Fruit fly (Drosophila melanogaster) whole organism, embryonic: ENCODE data around the gene RpLP1.

Experiments used
- CG10147 ChIP-seq: fragments of 200-800 bp; sonication (Bioruptor generic); optimal IDR thresholded peaks from 2 replicates; lab custom pipeline; 2019; ENCODE audit warnings: missing biosample characterization, mild to moderate bottlenecking, missing genetic modification characterization, moderate library complexity
- CG11695 ChIP-seq: fragments of 200-800 bp; sonication (Bioruptor generic); IDR thresholded peaks from 3 replicates; pipeline ENCODE4 v1.3.6; 2022; ENCODE audit warnings: missing biosample characterization, missing genetic modification characterization
- CG12071 ChIP-seq: fragments of 200-800 bp; sonication (Bioruptor generic); optimal IDR thresholded peaks from 3 replicates; lab custom pipeline; 2018; ENCODE audit warnings: missing biosample characterization, mild to moderate bottlenecking, missing genetic modification characterization
- CG3995 ChIP-seq: fragments of 200-800 bp; sonication (Bioruptor generic); optimal IDR thresholded peaks from 3 replicates; lab custom pipeline; 2016; ENCODE audit warnings: missing biosample characterization, missing genetic modification characterization
- CG4404 ChIP-seq: fragments of 200-800 bp; sonication (Bioruptor generic); IDR thresholded peaks from 2 replicates; pipeline ENCODE4 v1.3.6; 2022; ENCODE audit warnings: missing biosample characterization, missing genetic modification characterization
- CG7928 ChIP-seq: fragments of 200-800 bp; sonication (Bioruptor generic); optimal IDR thresholded peaks from 2 replicates; lab custom pipeline; 2017; ENCODE audit warnings: missing biosample characterization, mild to moderate bottlenecking, missing genetic modification characterization
- Deaf1 ChIP-seq: fragments of 200-800 bp; optimal IDR thresholded peaks from 3 replicates; lab custom pipeline; 2019; ENCODE audit warnings: missing biosample characterization, mild to moderate bottlenecking, missing genetic modification characterization, moderate library complexity
- Sry-δ ChIP-seq: fragments of 200-800 bp; sonication (Bioruptor generic); optimal IDR thresholded peaks from 2 replicates; lab custom pipeline; 2016; ENCODE audit warnings: missing biosample characterization, missing genetic modification characterization
- chif ChIP-seq, 2 experiments: fragments of 200-800 bp; sonication (Bioruptor generic); optimal IDR thresholded peaks; 3 replicates each; lab custom pipeline; 2016; ENCODE audit warnings: missing biosample characterization in 2 of 2, missing genetic modification characterization in 2 of 2
- disco-r ChIP-seq: fragments of 200-800 bp; sonication (Bioruptor generic); optimal IDR thresholded peaks from 2 replicates; lab custom pipeline; 2016; ENCODE audit warnings: missing biosample characterization, missing genetic modification characterization
- h ChIP-seq: fragments of >200 bp; optimal IDR thresholded peaks from 2 replicates; lab custom pipeline; 2017
- tx ChIP-seq: fragments of 200-800 bp; sonication (Bioruptor generic); optimal IDR thresholded peaks from 2 replicates; lab custom pipeline; 2016; ENCODE audit warnings: missing biosample characterization, missing genetic modification characterization
- yki ChIP-seq: fragments of >200 bp; optimal IDR thresholded peaks from 3 replicates; lab custom pipeline; 2018

DNA sequence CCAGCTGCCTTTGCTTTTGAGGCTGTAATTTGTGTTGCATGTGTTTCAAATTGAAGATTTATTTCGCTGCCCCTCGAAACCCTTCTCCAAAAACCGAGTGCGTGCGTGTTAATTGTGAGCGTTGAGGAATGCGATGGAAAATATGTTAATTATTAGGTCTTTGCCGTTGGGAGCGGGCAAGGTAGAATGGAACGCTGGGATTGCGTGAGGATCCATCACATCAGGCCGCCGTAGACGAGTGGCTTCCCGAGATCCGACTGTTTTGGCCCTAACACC is 21.6 kb downstream of the RpLP1 start:
- TF ChIP-seq chif (GFP tag; optimal IDR thresholded peaks at IDR 0.05; lab: Kevin White, UChicago) (no peak), CG10147 (GFP tag; lab: Kevin White, UChicago) (no peak), tx (GFP tag; lab: Kevin White, UChicago) (no peak), disco-r (no peak), Sry-δ (no peak), CG12071 (no peak), Deaf1 (tag; lab: Kevin White, UChicago) (no peak), yki (lab: Kevin White, UChicago) (no peak), h (lab: Kevin White, UChicago) (no peak), CG4404 (GFP tag; lab: Robert Waterston, UW) (no peak), CG11695 (no peak), CG3995 (GFP tag; lab: Kevin White, UChicago) (no peak), CG7928 (GFP tag; lab: Kevin White, UChicago) (no peak)
